Worm (Caenorhabditis elegans) whole organism, L1 larva: ENCODE results near the gene dsb-2.

ENCODE experiments used
- alr-1 ChIP-seq: fragments of 200-800 bp; sonication (Bioruptor generic); optimal IDR thresholded peaks from 2 replicates; lab custom pipeline; 2018; ENCODE audit warnings: borderline replicate concordance, mild to moderate bottlenecking, missing genetic modification characterization, missing compliant biosample characterization
- ceh-88 ChIP-seq: fragments of 200-800 bp; sonication (Bioruptor generic); IDR thresholded peaks from 2 replicates; pipeline ENCODE4 v1.3.6; 2022; ENCODE audit warnings: missing genetic modification characterization, missing compliant biosample characterization
- dsc-1 ChIP-seq: sonication (generic microtip); optimal IDR thresholded peaks from 2 replicates; lab custom pipeline; 2016; ENCODE audit warnings: mild to moderate bottlenecking, missing genetic modification characterization, missing compliant biosample characterization
- efl-1 ChIP-seq, 4 experiments: fragments of 150-350 bp; optimal IDR thresholded peaks in 3 of 4; peaks in 1 of 4; 1 replicate in 1 of 4; 2 replicates in 3 of 4; lab custom pipeline; 2014; ENCODE audit warnings: missing biosample characterization in 2 of 4, missing genetic modification characterization in 2 of 4, missing genetic modification reagents in 2 of 4
- elt-2 ChIP-seq: sonication (generic microtip); optimal IDR thresholded peaks from 2 replicates; lab custom pipeline; 2016; ENCODE audit warnings: missing genetic modification characterization, mild to moderate bottlenecking, inconsistent platforms, missing compliant biosample characterization, missing genetic modification reagents
- fkh-10 ChIP-seq: sonication (generic microtip); optimal IDR thresholded peaks from 2 replicates; lab custom pipeline; 2017; ENCODE audit warnings: missing biosample characterization, missing genetic modification reagents, missing genetic modification characterization
- grh-1 ChIP-seq: fragments of 200-800 bp; sonication (Bioruptor generic); IDR thresholded peaks from 2 replicates; pipeline ENCODE4 v1.3.6; 2022; ENCODE audit warnings: missing genetic modification reagents, missing genetic modification characterization, missing compliant biosample characterization
- hpl-2 ChIP-seq: fragments of 150-350 bp; optimal IDR thresholded peaks from 2 replicates; lab custom pipeline; 2014; ENCODE audit warnings: missing biosample characterization, missing genetic modification reagents, missing genetic modification characterization
- lin-13 ChIP-seq: fragments of 150-350 bp; optimal IDR thresholded peaks from 2 replicates; lab custom pipeline; 2014; ENCODE audit warnings: missing biosample characterization, missing genetic modification reagents, missing genetic modification characterization
- lin-35 ChIP-seq, 2 experiments: fragments of 150-350 bp; optimal IDR thresholded peaks; 2 replicates each; lab custom pipeline; 2014; ENCODE audit warnings: missing biosample characterization in 2 of 2, missing genetic modification characterization in 2 of 2, missing genetic modification reagents in 2 of 2
- nhr-20 ChIP-seq: sonication (generic microtip); optimal IDR thresholded peaks from 2 replicates; lab custom pipeline; 2016; ENCODE audit warnings: mild to moderate bottlenecking, missing genetic modification characterization, missing compliant biosample characterization
- nhr-90 ChIP-seq: sonication (generic microtip); optimal IDR thresholded peaks from 2 replicates; lab custom pipeline; 2016; ENCODE audit warnings: mild to moderate bottlenecking, missing genetic modification characterization, missing compliant biosample characterization; ENCODE audit not compliant: poor library complexity

The dsb-2 gene

DNA sequence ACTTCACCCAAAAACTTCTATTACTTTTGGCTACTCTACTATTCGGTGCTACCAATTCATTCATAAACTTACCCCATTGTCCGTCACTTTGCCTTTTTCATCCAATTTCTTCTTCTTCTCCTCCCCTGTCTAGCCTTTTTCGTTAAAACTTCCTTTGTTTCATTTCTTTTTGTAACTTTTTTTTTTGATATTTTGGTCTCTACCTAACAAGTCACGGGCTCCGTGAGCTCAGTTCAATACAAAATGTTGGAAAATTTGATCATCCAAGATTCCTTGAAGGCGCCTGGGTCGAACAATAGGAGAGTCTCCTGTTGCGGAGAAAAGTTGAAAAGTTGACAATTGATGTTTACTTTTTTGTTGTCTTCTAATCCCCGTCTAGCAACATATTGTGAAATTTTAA, 41.0 kb downstream of the dsb-2 start:
- no peak for TF ChIP-seq efl-1 (optimal IDR thresholded peaks at IDR 0.05; lab: Kevin White, UChicago)
- peak in 1 of 2 experiments; percentile 89 for TF ChIP-seq efl-1 (GFP tag; optimal IDR thresholded peaks at IDR 0.05 in 1 of 2; lab: Kevin White, UChicago)
- no peak for TF ChIP-seq lin-35 (GFP tag; optimal IDR thresholded peaks at IDR 0.05; lab: Kevin White, UChicago)
- TF ChIP-seq fkh-10 (GFP tag; lab: Kevin White, UChicago) = peak; percentile 31
- TF ChIP-seq nhr-20 (tag; lab: Kevin White, UChicago) = no peak

- no peak for TF ChIP-seq elt-2 (tag; lab: Kevin White, UChicago)
- no peak for TF ChIP-seq nhr-90 (tag; lab: Kevin White, UChicago)
- no peak for TF ChIP-seq fkh-10 (GFP tag; lab: Kevin White, UChicago)
- TF ChIP-seq alr-1 (tag; lab: Kevin White, UChicago) = no peak
- no peak for TF ChIP-seq ceh-88
- TF ChIP-seq grh-1 = no peak
- no peak for TF ChIP-seq hpl-2 (GFP tag; lab: Kevin White, UChicago)
- TF ChIP-seq dsc-1 (tag; lab: Kevin White, UChicago) = no peak
- no peak for TF ChIP-seq lin-13 (GFP tag; lab: Kevin White, UChicago)
- TF ChIP-seq, all 84 proteins: peak for 0
These were observed 44.4 kb downstream of the dsb-2 start, which contains the start of gene dmsr-6 for ce11 chrII:14455332-14455731. Gene dmsr-6 (plus strand): TSS chrII:14455632.
